2 fruit fly cellular contexts compared by ENCODE assay signal in the genomic region with DNA sequence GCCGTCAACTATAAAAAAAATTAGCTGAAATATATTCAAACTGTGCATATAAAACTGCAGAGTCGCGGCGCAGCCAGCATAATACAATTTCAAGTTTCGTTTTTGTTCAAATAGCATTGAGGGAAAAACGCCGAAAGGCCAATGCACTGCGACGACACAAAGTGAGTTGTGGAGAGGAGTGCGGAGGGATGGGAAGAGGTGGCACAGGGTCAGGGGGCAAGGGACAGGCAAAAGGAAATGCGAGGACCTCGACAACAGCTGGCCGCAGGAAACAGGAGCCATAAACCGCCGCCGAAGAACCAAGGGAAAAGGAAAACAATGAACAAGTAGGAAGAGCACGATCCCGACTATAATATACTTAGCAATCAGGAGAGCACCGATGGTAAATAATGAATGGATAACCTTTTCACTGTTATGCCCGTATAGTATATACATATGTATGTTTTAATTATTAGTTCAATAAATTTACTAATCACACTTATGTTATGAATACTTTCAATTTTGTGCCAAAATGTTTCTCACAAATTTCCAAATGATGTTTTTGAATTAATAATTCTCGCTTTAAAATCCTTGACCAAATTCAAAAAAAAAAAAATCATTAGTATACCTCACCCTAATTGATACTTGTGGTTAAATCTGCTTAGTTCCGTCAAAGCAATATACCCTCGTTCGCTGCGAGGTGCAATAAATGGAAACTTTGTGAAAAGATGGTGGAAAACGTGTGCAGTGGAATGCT.
TF ChIP-seq lines count a peak whose summit lies in the region.

No protein-coding gene starts in this region.

TF ChIP-seq in whole organism, embryonic, 481 proteins besides CTCF, POLR2A, EP300 and RAD21 (continued from another document and continues in another):
- TF ChIP-seq slou (GFP tag; optimal IDR thresholded peaks at IDR 0.05; lab: Kevin White, UChicago) (no peak), CG12236 (GFP tag; optimal IDR thresholded peaks at IDR 0.05; lab: Kevin White, UChicago) (no peak), pho (GFP tag; optimal IDR thresholded peaks at IDR 0.05; lab: Kevin White, UChicago) (no peak), CG11398 (GFP tag; optimal IDR thresholded peaks at IDR 0.05; lab: Kevin White, UChicago) (no peak), CrebB (tag; optimal IDR thresholded peaks at IDR 0.05; lab: Kevin White, UChicago) (no peak), CG13424 (tag; optimal IDR thresholded peaks at IDR 0.05; lab: Kevin White, UChicago) (no peak), CG15073 (GFP tag; optimal IDR thresholded peaks at IDR 0.05; lab: Kevin White, UChicago) (no peak), CG33557 (GFP tag; optimal IDR thresholded peaks at IDR 0.05; lab: Kevin White, UChicago) (no peak), dpn (GFP tag; optimal IDR thresholded peaks at IDR 0.05; lab: Kevin White, UChicago) (peak in 1 of 2 experiments; percentile 31), CoRest (tag; optimal IDR thresholded peaks at IDR 0.05; lab: Kevin White, UChicago) (peak; percentile 55), yki (optimal IDR thresholded peaks at IDR 0.05; lab: Kevin White, UChicago) (no peak), CG10654 (GFP tag; optimal IDR thresholded peaks at IDR 0.05; lab: Kevin White, UChicago) (no peak), CG3163 (GFP tag; optimal IDR thresholded peaks at IDR 0.05; lab: Kevin White, UChicago) (no peak), Fer3 (tag; optimal IDR thresholded peaks at IDR 0.05; lab: Kevin White, UChicago) (no peak), Jarid2 (GFP tag; optimal IDR thresholded peaks at IDR 0.05; lab: Kevin White, UChicago) (no peak), Aef1 (GFP tag; IDR thresholded peaks at IDR 0.05; lab: Robert Waterston, UW) (no peak), CG13287 (GFP tag; IDR thresholded peaks at IDR 0.05; lab: Robert Waterston, UW; ENCODE audit: partially characterized antibody) (no peak), psq (GFP tag; optimal IDR thresholded peaks at IDR 0.05; lab: Kevin White, UChicago) (no peak), CG3838 (GFP tag; optimal IDR thresholded peaks at IDR 0.05; lab: Kevin White, UChicago) (no peak), Hey (tag; optimal IDR thresholded peaks at IDR 0.05; lab: Kevin White, UChicago) (no peak), H15 (GFP tag; IDR thresholded peaks at IDR 0.05; lab: Robert Waterston, UW) (no peak), CG11456 (GFP tag; IDR thresholded peaks at IDR 0.05; lab: Robert Waterston, UW) (no peak), Vsx1 (GFP tag; optimal IDR thresholded peaks at IDR 0.05; lab: Kevin White, UChicago) (no peak), CG8944 (GFP tag; optimal IDR thresholded peaks at IDR 0.05; lab: Kevin White, UChicago) (no peak), Doc3 (GFP tag; IDR thresholded peaks at IDR 0.05; lab: Robert Waterston, UW; ENCODE audit: partially characterized antibody) (no peak), danr (GFP tag; IDR thresholded peaks at IDR 0.05; lab: Robert Waterston, UW) (no peak), Xrp1 (GFP tag; IDR thresholded peaks at IDR 0.05; lab: Robert Waterston, UW) (no peak), phol (tag; optimal IDR thresholded peaks at IDR 0.05; lab: Kevin White, UChicago) (peak; percentile 77), CG2889 (GFP tag; IDR thresholded peaks at IDR 0.05; lab: Robert Waterston, UW) (no peak), CG6683 (GFP tag; optimal IDR thresholded peaks at IDR 0.05; lab: Kevin White, UChicago) (no peak), vnd (GFP tag; IDR thresholded peaks at IDR 0.05; lab: Robert Waterston, UW; ENCODE audit: partially characterized antibody) (no peak), Deaf1 (tag; optimal IDR thresholded peaks at IDR 0.05; lab: Kevin White, UChicago) (no peak), CkIIα-i1 (GFP tag; IDR thresholded peaks at IDR 0.05; lab: Robert Waterston, UW) (no peak), CG6813 (GFP tag; optimal IDR thresholded peaks at IDR 0.05; lab: Kevin White, UChicago) (peak; percentile 11), Neu2 (GFP tag; optimal IDR thresholded peaks at IDR 0.05; lab: Kevin White, UChicago; ENCODE audit: borderline replicate concordance) (no peak), CG7928 (GFP tag; optimal IDR thresholded peaks at IDR 0.05; lab: Kevin White, UChicago) (no peak), Sry-δ (GFP tag; optimal IDR thresholded peaks at IDR 0.05; lab: Kevin White, UChicago) (no peak), CG17802 (tag; optimal IDR thresholded peaks at IDR 0.05; lab: Kevin White, UChicago) (no peak), CG9215 (GFP tag; IDR thresholded peaks at IDR 0.05; lab: Robert Waterston, UW) (no peak), CG12391 (tag; optimal IDR thresholded peaks at IDR 0.05; lab: Kevin White, UChicago) (peak; percentile 71), zen (tag; optimal IDR thresholded peaks at IDR 0.05; lab: Kevin White, UChicago) (peak; percentile 60), CG32767 (GFP tag; IDR thresholded peaks at IDR 0.05; lab: Robert Waterston, UW) (no peak), CG10959 (GFP tag; IDR thresholded peaks at IDR 0.05; lab: Robert Waterston, UW) (no peak), seq (GFP tag; IDR thresholded peaks at IDR 0.05; lab: Robert Waterston, UW) (no peak), CG16779 (GFP tag; IDR thresholded peaks at IDR 0.05; lab: Robert Waterston, UW) (no peak), Adf1 (GFP tag; IDR thresholded peaks at IDR 0.05; lab: Robert Waterston, UW) (no peak), Dip3 (GFP tag; optimal IDR thresholded peaks at IDR 0.05; lab: Kevin White, UChicago) (no peak), CG32772 (GFP tag; IDR thresholded peaks at IDR 0.05; lab: Robert Waterston, UW) (no peak), CG4328 (GFP tag; optimal IDR thresholded peaks at IDR 0.05; lab: Kevin White, UChicago) (no peak), CG6654 (GFP tag; optimal IDR thresholded peaks at IDR 0.05; lab: Kevin White, UChicago) (no peak), CG15011 (GFP tag; optimal IDR thresholded peaks at IDR 0.05; lab: Kevin White, UChicago) (no peak), Bteb2 (GFP tag; optimal IDR thresholded peaks at IDR 0.05; lab: Kevin White, UChicago) (no peak), Lhr (GFP tag; optimal IDR thresholded peaks at IDR 0.05; lab: Kevin White, UChicago) (no peak), zen2 (GFP tag; IDR thresholded peaks at IDR 0.05; lab: Robert Waterston, UW; ENCODE audit: partially characterized antibody) (no peak), Camta (GFP tag; optimal IDR thresholded peaks at IDR 0.05; lab: Kevin White, UChicago) (no peak), Ravus (GFP tag; IDR thresholded peaks at IDR 0.05; lab: Robert Waterston, UW) (no peak), ERR (GFP tag; optimal IDR thresholded peaks at IDR 0.05; lab: Kevin White, UChicago) (no peak), CG11695 (GFP tag; IDR thresholded peaks at IDR 0.05; lab: Robert Waterston, UW) (no peak), CG17829 (tag; optimal IDR thresholded peaks at IDR 0.05; lab: Kevin White, UChicago) (peak; percentile 22), salm (tag; optimal IDR thresholded peaks at IDR 0.05; lab: Kevin White, UChicago) (no peak), z (GFP tag; IDR thresholded peaks at IDR 0.05; lab: Robert Waterston, UW) (no peak), CG31388 (GFP tag; optimal IDR thresholded peaks at IDR 0.05; lab: Kevin White, UChicago) (no peak), NFAT (GFP tag; IDR thresholded peaks at IDR 0.05; lab: Robert Waterston, UW) (no peak), bowl (GFP tag; IDR thresholded peaks at IDR 0.05; lab: Robert Waterston, UW) (no peak), slp2 (GFP tag; optimal IDR thresholded peaks at IDR 0.05; lab: Kevin White, UChicago) (no peak)

TF ChIP-seq in whole organism, prepupa, 60 proteins besides CTCF, POLR2A, EP300 and RAD21 (continued from another document):
- TF ChIP-seq CG11902 (GFP tag; optimal IDR thresholded peaks at IDR 0.05; lab: Kevin White, UChicago) (no peak), CG32006 (GFP tag; optimal IDR thresholded peaks at IDR 0.05; lab: Kevin White, UChicago) (peak; percentile 80), ss (GFP tag; optimal IDR thresholded peaks at IDR 0.05; lab: Kevin White, UChicago) (no peak), salr (GFP tag; optimal IDR thresholded peaks at IDR 0.05; lab: Kevin White, UChicago) (peak in 1 of 2 experiments; percentile 72), Hr39 (GFP tag; optimal IDR thresholded peaks at IDR 0.05; lab: Kevin White, UChicago) (peak; percentile 21), dac (GFP tag; optimal IDR thresholded peaks at IDR 0.05; lab: Kevin White, UChicago) (peak; percentile 28), Sox102F (GFP tag; optimal IDR thresholded peaks at IDR 0.05; lab: Kevin White, UChicago) (peak; percentile 35), CG7368 (GFP tag; optimal IDR thresholded peaks at IDR 0.05; lab: Kevin White, UChicago) (no peak), acj6 (GFP tag; optimal IDR thresholded peaks at IDR 0.05; lab: Kevin White, UChicago) (peak; percentile 60), CG34406 (GFP tag; optimal IDR thresholded peaks at IDR 0.05; lab: Kevin White, UChicago) (peak; percentile 26), Eip75B (GFP tag; optimal IDR thresholded peaks at IDR 0.05; lab: Kevin White, UChicago) (no peak), CG3919 (GFP tag; optimal IDR thresholded peaks at IDR 0.05; lab: Kevin White, UChicago) (peak; percentile 69), OdsH (GFP tag; optimal IDR thresholded peaks at IDR 0.05; lab: Kevin White, UChicago) (peak; percentile 67), Eip93F (GFP tag; optimal IDR thresholded peaks at IDR 0.05; lab: Kevin White, UChicago) (no peak), CG10631 (GFP tag; optimal IDR thresholded peaks at IDR 0.05; lab: Kevin White, UChicago) (peak; percentile 70), cyc (GFP tag; optimal IDR thresholded peaks at IDR 0.05; lab: Kevin White, UChicago) (peak; percentile 16), dsx (GFP tag; optimal IDR thresholded peaks at IDR 0.05; lab: Kevin White, UChicago; ENCODE audit: poor library complexity, severe bottlenecking) (no peak), Blimp-1 (GFP tag; optimal IDR thresholded peaks at IDR 0.05; lab: Kevin White, UChicago) (no peak), lz (GFP tag; optimal IDR thresholded peaks at IDR 0.05; lab: Kevin White, UChicago) (peak; percentile 25), CG8632 (GFP tag; optimal IDR thresholded peaks at IDR 0.05; lab: Kevin White, UChicago) (peak; percentile 40), net (GFP tag; optimal IDR thresholded peaks at IDR 0.05; lab: Kevin White, UChicago) (no peak), CG6163 (GFP tag; IDR thresholded peaks at IDR 0.05; lab: Robert Waterston, UW) (no peak; the same call in 2 of the 3 replicates), fd85E (GFP tag; optimal IDR thresholded peaks at IDR 0.05; lab: Kevin White, UChicago) (no peak), CG3032 (tag; optimal IDR thresholded peaks at IDR 0.05; lab: Kevin White, UChicago) (peak; percentile 39), esn (GFP tag; optimal IDR thresholded peaks at IDR 0.05; lab: Kevin White, UChicago) (peak; percentile 59), CG8319 (GFP tag; optimal IDR thresholded peaks at IDR 0.05; lab: Kevin White, UChicago) (peak; percentile 27), Lpt (GFP tag; optimal IDR thresholded peaks at IDR 0.05; lab: Kevin White, UChicago) (no peak), CG15336 (GFP tag; IDR thresholded peaks at IDR 0.05; lab: Robert Waterston, UW) (peak; percentile 38), CG11762 (GFP tag; optimal IDR thresholded peaks at IDR 0.05; lab: Kevin White, UChicago; ENCODE audit: insufficient read depth) (peak; percentile 17), Hr38 (GFP tag; optimal IDR thresholded peaks at IDR 0.05; lab: Kevin White, UChicago) (no peak), CG6276 (GFP tag; optimal IDR thresholded peaks at IDR 0.05; lab: Kevin White, UChicago) (peak; percentile 55), topi (GFP tag; optimal IDR thresholded peaks at IDR 0.05; lab: Kevin White, UChicago) (peak; percentile 15), CG6808 (GFP tag; optimal IDR thresholded peaks at IDR 0.05; lab: Kevin White, UChicago) (peak; percentile 35), CG11294 (GFP tag; IDR thresholded peaks at IDR 0.05; lab: Robert Waterston, UW) (no peak), vri (GFP tag; optimal IDR thresholded peaks at IDR 0.05; lab: Kevin White, UChicago) (no peak), CG31627 (GFP tag; optimal IDR thresholded peaks at IDR 0.05; lab: Kevin White, UChicago) (peak; percentile 1), svp (GFP tag; lab: Kevin White, UChicago) (peak; percentile 87), CG4318 (GFP tag; optimal IDR thresholded peaks at IDR 0.05; lab: Kevin White, UChicago) (peak; percentile 42), Gug (GFP tag; IDR thresholded peaks at IDR 0.05; lab: Robert Waterston, UW) (no peak)
